Fruit fly (Drosophila melanogaster) S2 (cell line): Measurements from ENCODE around the gene CG9919.

Experiments used
- CG8478 ChIP-seq: fragments of >200 bp; optimal IDR thresholded peaks from 2 replicates; lab custom pipeline; 2018
- CTCF ChIP-seq, 2 experiments: fragments of >200 bp; optimal IDR thresholded peaks; 2 replicates each; lab custom pipeline; 2018

The CG9919 gene

DNA sequence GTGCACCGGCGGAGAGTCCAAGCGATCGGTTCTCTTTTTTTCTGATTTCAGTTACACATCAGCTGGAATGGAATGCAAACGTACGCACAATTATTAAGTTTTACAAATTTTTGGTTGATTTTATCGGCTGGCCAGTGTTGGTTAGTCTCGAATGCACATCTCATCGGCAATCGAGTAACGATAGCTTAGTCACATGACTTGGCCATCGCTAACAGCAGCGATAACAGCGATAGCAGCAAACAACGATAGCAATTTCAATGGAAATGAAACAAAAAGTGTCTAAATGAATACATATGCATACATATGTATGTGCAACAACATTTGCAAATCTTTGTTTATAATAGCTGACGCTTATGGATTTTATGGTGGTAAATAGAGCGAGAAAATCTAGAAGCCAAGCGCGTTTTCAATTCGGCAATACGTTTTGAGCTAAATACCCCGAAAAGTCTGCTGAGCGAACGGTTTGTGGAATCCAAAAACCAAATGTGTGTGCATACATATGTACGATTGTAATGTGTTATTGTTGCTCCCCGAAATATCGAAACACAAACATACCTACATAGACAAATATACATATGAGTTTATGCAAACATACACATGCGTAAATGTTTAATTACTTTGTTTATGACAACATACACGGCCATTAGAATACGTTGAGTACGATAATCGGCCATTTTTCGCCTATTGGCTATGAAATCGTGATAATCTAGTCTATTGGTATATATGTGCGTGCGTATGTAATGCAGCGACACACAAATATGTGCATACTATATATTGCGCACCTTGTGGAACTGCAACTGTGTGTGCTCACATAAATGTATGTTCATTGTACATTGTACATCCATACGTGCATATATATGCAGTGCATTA is 33.9 kb downstream of the CG9919 start, which contains the start of gene CG3632:
Gene CG3632, plus strand, starts transcription at position 249 of the 870 bp plus-strand sequence.
- no peak for TF ChIP-seq CTCF (optimal IDR thresholded peaks at IDR 0.05; lab: Kevin White, UChicago)
- TF ChIP-seq CG8478 (lab: Kevin White, UChicago): no peak

DNA sequence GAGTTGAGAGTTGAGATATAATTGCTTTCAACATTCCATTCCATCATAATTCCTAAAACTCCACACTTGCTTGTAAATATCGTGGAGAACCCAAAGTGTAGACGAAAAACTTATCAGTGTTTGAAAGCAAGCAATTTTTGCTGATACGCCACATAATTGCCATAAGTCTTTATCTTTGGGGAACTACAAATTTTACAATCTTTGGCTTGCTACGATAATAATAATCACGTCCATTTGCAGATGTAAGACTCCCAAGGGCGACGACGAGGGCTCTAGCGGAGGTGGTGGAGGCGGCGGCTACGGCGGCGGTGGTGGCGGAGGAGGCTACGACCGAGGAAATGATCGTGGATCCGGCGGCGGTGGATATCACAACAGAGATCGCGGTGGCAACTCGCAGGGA is 37.9 kb downstream of the CG9919 start:
- no peak for TF ChIP-seq CG8478 (lab: Kevin White, UChicago)

DNA sequence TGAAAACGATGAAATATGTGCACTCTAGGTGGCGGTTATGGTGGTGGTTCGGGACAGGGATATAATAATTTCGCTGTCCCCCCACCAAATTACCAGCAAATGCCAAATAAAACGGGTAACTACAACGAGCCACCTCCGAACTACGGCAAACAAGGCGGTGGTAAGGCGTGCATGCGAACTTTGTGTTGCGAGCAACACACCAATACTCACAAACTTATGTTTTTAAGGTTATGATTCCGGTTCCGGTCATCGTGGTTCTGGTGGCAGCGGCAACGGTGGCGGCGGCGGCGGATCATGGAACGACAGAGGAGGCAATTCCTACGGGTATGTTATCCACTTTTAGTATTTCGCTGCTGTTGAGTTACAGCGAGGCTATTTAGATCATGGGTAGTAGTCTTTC is 41.6 kb downstream of the CG9919 start:
- no peak for TF ChIP-seq CG8478 (lab: Kevin White, UChicago)
- no peak for TF ChIP-seq CTCF (optimal IDR thresholded peaks at IDR 0.05; lab: Kevin White, UChicago)

DNA sequence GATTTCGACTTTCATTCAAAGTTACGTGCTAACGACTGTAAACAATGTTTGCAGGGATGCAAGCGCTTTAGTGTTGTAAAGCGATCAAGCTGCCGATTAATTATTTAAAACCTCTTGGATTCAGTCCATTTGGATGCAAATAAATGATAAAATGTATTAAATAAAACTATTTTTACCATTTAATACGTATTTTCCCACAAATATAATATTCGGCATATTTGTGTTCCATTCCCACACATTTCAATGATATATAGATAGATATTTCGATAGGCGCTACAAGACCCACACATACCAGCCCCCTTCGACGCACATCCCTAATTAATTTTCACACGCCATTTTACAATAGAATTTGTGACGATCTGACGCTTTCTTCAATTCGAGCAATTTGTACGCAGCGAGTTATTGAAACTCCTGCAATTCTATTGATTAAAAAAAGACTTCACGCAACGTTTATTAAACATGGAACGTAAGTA is 42.0 kb downstream of the CG9919 start, which contains the start of the genes CG32576 and caz:
Gene CG32576, minus strand, starts transcription at position 42 of the 473 bp plus-strand sequence.
Gene caz, plus strand, starts transcription at position 319 of the 473 bp plus-strand sequence.
- TF ChIP-seq CTCF (optimal IDR thresholded peaks at IDR 0.05; lab: Kevin White, UChicago) (no peak), CG8478 (lab: Kevin White, UChicago) (no peak)

DNA sequence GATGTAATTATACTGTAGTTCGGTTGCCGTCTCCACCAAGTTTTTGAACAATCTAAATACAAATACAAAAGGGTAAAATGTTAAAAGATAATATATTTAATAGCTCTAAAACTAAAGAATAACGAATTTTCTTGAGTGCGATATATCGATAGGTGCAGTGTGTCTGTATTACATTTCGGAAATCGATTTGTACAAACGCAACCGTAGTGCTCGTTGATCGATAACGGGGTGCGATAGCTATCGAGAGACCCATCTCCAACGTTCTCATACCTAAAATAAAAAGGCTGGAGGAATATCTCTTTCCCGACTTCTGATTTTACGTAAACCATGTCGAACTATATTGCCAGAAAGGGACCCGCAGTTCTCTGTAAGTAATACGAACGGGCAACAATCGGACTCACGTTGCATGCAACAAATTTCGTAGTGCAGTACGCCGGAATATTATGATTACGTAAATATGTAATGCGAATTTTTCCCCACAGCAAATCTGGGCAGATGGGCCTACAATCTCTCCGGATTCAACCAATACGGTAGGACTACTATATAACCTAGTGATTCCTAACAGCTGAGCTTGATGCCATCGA is 44.4 kb downstream of the CG9919 start, which contains the start of gene UQCR-14:
Gene UQCR-14, plus strand, starts transcription at position 206 of the 584 bp plus-strand sequence.
- peak in 1 of 2 experiments; percentile 7 for TF ChIP-seq CTCF (optimal IDR thresholded peaks at IDR 0.05; lab: Kevin White, UChicago)
- TF ChIP-seq CG8478 (lab: Kevin White, UChicago): no peak

DNA sequence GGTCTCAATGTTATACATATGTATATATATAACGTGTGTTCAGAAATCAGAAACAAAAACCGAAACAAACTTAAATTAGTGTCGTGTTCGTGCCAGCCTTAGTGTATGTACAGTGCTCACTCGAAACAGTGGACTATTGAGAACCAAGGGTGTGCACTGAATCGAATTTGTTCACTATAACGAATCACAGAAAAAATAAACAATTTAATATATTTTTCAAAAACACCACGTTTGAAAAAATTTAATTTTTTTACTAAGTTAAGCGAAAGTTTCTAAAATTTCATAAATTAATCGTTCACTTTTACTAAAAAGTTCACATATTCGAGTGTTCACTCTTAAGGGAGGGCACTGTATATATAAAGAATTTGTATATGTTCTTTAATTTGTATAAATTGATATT is 45.4 kb downstream of the CG9919 start:
- TF ChIP-seq CG8478 (lab: Kevin White, UChicago): no peak
- TF ChIP-seq CTCF (optimal IDR thresholded peaks at IDR 0.05; lab: Kevin White, UChicago): no peak

DNA sequence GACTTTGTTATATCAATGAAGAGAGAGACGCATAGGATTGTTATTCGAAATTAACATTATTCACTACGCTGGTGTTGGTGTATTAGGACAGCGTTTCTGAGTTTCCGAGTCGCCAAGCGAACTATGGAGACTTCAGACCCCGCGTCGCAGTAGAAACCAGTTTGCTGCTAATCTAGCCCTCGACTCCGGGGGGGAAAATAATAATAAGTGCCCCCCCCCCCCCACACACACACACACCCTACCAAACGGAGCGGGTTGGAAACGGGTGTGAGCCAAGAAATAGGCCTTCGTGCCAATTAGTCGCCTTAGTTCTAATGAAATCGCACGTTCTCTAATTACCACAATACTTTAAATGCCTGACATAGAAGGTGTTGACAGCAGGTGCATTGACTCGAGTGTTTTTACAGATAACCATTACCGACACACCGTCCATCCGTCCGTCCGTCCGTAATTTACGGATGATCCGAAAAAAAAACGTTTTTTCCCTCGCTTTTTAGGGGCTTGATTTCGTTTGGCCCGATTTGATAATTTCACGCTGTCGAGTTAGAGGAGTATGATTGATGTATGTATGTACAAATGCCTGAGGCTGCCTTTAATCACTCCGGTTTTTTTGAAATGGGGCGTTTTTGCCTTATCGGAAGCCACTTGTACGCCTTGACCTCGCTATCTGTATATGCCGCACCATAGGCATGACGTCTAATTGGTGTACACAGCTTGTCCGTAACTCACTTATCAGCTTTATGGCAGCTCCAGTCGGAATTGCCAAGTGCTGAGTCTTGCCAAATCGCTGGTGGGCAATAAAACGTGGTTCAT is 48.6 kb downstream of the CG9919 start:
- TF ChIP-seq CG8478 (lab: Kevin White, UChicago) (no peak), CTCF (optimal IDR thresholded peaks at IDR 0.05; lab: Kevin White, UChicago) (no peak)

DNA sequence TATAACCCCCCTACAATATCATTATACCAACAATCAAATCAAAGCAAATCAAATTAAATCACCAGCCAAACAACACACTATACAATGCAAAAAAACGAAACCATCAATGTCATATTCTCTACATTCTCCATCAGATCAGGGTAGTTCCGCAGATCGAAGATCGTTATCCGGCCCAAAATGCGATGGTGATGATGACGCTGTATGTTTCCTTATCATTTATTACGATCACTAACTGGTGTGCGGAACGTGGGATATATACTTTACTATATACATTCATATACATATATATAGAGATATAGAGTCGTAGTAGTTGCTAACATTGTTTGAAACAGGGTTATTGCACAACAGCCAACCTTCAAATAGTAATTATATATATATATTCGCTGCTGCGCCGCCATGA is 49.3 kb downstream of the CG9919 start:
- TF ChIP-seq CTCF (optimal IDR thresholded peaks at IDR 0.05; lab: Kevin White, UChicago) (no peak), CG8478 (lab: Kevin White, UChicago) (no peak)

DNA sequence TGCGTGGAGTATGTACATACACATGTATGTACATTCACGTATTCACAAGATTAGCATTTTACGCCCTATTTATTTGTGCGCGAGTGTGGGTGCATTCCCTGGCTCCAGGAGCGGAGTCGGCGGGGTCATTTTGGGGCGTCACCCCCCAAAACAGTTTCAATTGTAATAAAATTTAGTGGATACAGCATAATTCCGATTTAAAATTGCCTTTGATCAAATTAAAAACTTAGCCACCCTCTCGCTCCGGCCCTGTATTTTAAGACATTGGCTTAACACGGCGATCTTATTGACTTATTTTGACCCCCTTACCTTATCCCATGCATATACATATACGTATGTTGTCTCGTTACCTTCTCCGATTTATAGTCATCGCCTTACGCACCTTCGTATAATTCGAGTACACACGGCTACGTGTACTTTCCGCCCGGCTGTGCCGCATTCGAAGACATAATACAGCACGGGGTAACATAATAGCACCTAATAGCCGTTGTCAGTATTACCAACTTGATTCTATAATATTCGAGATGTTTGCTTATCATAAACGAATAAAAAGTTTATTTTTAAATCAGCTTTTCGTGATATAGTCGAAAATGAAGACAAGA is 51.1 kb downstream of the CG9919 start:
- TF ChIP-seq CG8478 (lab: Kevin White, UChicago) (no peak), CTCF (optimal IDR thresholded peaks at IDR 0.05; lab: Kevin White, UChicago) (no peak)

DNA sequence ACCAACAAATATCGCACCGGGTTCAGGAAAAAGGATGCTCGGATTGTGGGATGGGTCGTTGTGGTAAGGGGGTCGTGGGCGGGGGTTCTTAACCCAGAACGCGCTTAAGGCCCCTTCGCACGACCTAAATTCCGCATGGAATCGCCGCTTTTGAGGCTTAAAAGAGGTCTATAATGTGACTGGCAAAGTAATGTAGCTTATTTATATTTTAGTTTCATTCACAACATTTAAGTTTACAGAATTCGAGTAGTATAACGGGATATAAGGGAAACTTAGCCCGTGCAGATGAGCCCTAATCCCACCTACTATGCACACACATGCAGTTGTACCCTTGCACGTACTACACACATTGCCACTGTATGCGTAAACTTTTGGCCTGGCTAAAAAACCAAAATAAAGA is 51.8 kb downstream of the CG9919 start:
- no peak for TF ChIP-seq CG8478 (lab: Kevin White, UChicago)
- TF ChIP-seq CTCF (optimal IDR thresholded peaks at IDR 0.05; lab: Kevin White, UChicago): no peak
